Fruit fly (Drosophila melanogaster): ENCODE measurements around the gene Osi24.

The Osi24 gene

DNA sequence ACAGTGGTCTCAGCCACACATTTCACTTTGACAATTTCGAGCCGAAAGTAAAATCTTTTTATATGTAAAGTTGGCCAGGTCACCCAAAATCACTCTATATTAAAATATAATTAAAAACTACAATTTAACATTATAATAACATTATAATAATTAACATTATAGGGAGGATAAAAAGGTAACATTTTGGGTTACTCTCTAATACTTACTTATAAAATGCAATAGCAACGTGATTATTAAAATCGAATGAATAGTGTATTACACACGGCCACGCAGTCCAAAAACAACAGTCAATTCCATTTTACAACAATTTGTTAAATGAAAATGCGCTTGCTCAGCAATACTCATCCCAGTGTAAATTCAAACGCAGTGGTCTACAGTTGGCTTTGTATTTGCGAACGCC lies 23.5 kb downstream of the Osi24 start (continued):
- TF ChIP-seq CG8359 (GFP tag; optimal IDR thresholded peaks at IDR 0.05; ENCODE audit: borderline replicate concordance) (no peak), br (optimal IDR thresholded peaks at IDR 0.05) (no peak), dmrt11E (tag; optimal IDR thresholded peaks at IDR 0.05) (no peak), CG15073 (GFP tag; optimal IDR thresholded peaks at IDR 0.05) (no peak), Dbx (GFP tag; IDR thresholded peaks at IDR 0.05) (no peak), yki (optimal IDR thresholded peaks at IDR 0.05) (no peak), al (GFP tag; IDR thresholded peaks at IDR 0.05) (no peak), CG12299 (tag; optimal IDR thresholded peaks at IDR 0.05) (no peak), CG1647 (GFP tag; optimal IDR thresholded peaks at IDR 0.05) (no peak), CG17912 (GFP tag; optimal IDR thresholded peaks at IDR 0.05) (no peak), CG31365 (tag; optimal IDR thresholded peaks at IDR 0.05) (no peak), CG14860 (GFP tag; IDR thresholded peaks at IDR 0.05; ENCODE audit: partially characterized antibody) (no peak), CoRest (tag; optimal IDR thresholded peaks at IDR 0.05) (no peak), row (GFP tag; IDR thresholded peaks at IDR 0.05) (0 out of 3 replicates have a peak, but pooled peaks have one; percentile 6), MBD-R2 (GFP tag; IDR thresholded peaks at IDR 0.05) (no peak), CG13287 (GFP tag; IDR thresholded peaks at IDR 0.05; ENCODE audit: partially characterized antibody) (no peak), D19B (GFP tag; optimal IDR thresholded peaks at IDR 0.05) (no peak), fd102C (GFP tag; optimal IDR thresholded peaks at IDR 0.05) (no peak), Hmr (GFP tag; optimal IDR thresholded peaks at IDR 0.05) (no peak), sens (GFP tag) (peak; percentile 49), CG11504 (tag; optimal IDR thresholded peaks at IDR 0.05) (peak; percentile 40), cwo (GFP tag; optimal IDR thresholded peaks at IDR 0.05) (no peak), CG42726 (GFP tag; IDR thresholded peaks at IDR 0.05; ENCODE audit: partially characterized antibody) (no peak), Doc3 (GFP tag; IDR thresholded peaks at IDR 0.05; ENCODE audit: partially characterized antibody) (no peak), Drgx (GFP tag; IDR thresholded peaks at IDR 0.05) (no peak), peb (GFP tag; IDR thresholded peaks at IDR 0.05) (no peak), CG7372 (GFP tag; IDR thresholded peaks at IDR 0.05) (no peak), D19A (tag; optimal IDR thresholded peaks at IDR 0.05) (no peak), CG31388 (GFP tag; optimal IDR thresholded peaks at IDR 0.05) (no peak), Max (GFP tag; optimal IDR thresholded peaks at IDR 0.05) (no peak), NC2β (GFP tag; optimal IDR thresholded peaks at IDR 0.05) (no peak), CG2202 (tag; optimal IDR thresholded peaks at IDR 0.05) (no peak), CG9797 (GFP tag; optimal IDR thresholded peaks at IDR 0.05) (no peak), eyg (GFP tag; optimal IDR thresholded peaks at IDR 0.05) (no peak), Hmx (GFP tag; optimal IDR thresholded peaks at IDR 0.05) (no peak), CG7745 (tag; optimal IDR thresholded peaks at IDR 0.05) (no peak), Nf-YC (tag; optimal IDR thresholded peaks at IDR 0.05) (no peak), Taf1 (GFP tag; IDR thresholded peaks at IDR 0.05) (no peak), CG3995 (GFP tag; optimal IDR thresholded peaks at IDR 0.05) (no peak), Dref (GFP tag; IDR thresholded peaks at IDR 0.05) (no peak), CG12104 (GFP tag; optimal IDR thresholded peaks at IDR 0.05) (no peak), Ada2b (GFP tag; IDR thresholded peaks at IDR 0.05) (no peak), Oli (tag; optimal IDR thresholded peaks at IDR 0.05) (no peak), CG18476 (GFP tag; optimal IDR thresholded peaks at IDR 0.05) (no peak), sqz (GFP tag; optimal IDR thresholded peaks at IDR 0.05) (no peak), CG6683 (GFP tag; optimal IDR thresholded peaks at IDR 0.05) (no peak), bab2 (GFP tag; optimal IDR thresholded peaks at IDR 0.05) (no peak), cad (GFP tag; optimal IDR thresholded peaks at IDR 0.05) (no peak), prd (optimal IDR thresholded peaks at IDR 0.05) (no peak), prd (GFP tag; IDR thresholded peaks at IDR 0.05) (no peak), CG9932 (GFP tag; IDR thresholded peaks at IDR 0.05) (no peak), CG6813 (GFP tag; optimal IDR thresholded peaks at IDR 0.05) (no peak), en (GFP tag; optimal IDR thresholded peaks at IDR 0.05) (no peak)
